Worm (Caenorhabditis elegans) whole organism, early embryonic: ENCODE measurements around the gene C34C6.3.

ENCODE experiments used
- ama-1 ChIP-seq: fragments of 150-350 bp; optimal IDR thresholded peaks from 2 replicates; lab custom pipeline; 2014
- ceh-13 ChIP-seq: fragments of 200-800 bp; sonication (Bioruptor generic); optimal IDR thresholded peaks from 2 replicates; lab custom pipeline; 2018; ENCODE audit warnings: mild to moderate bottlenecking, missing genetic modification characterization, missing compliant biosample characterization
- ets-7 ChIP-seq: sonication (generic microtip); optimal IDR thresholded peaks from 2 replicates; lab custom pipeline; 2016; ENCODE audit warnings: missing genotype, missing genetic modification characterization, missing compliant biosample characterization
- flt-1 ChIP-seq: fragments of 200-800 bp; sonication (Bioruptor generic); IDR thresholded peaks from 2 replicates; pipeline ENCODE4 v1.3.6; 2022; ENCODE audit warnings: missing genetic modification characterization, missing compliant biosample characterization
- pes-1 ChIP-seq: fragments of 200-800 bp; sonication (Bioruptor generic); IDR thresholded peaks from 2 replicates; pipeline ENCODE4 v1.3.6; 2022; ENCODE audit warnings: missing genetic modification reagents, missing genetic modification characterization, missing compliant biosample characterization
- scrt-1 ChIP-seq: fragments of 200-800 bp; sonication (Bioruptor generic); IDR thresholded peaks from 2 replicates; pipeline ENCODE4 v1.3.6; 2022; ENCODE audit warnings: missing genetic modification characterization, missing compliant biosample characterization

ce11 chrII:8698828-8699227, 7.1 kb downstream of the C34C6.3 start, which contains the start of gene chdh-1:
- TF ChIP-seq ama-1 (lab: Kevin White, UChicago) (no peak), pes-1 (GFP tag; lab: Robert Waterston, UW) (no peak), scrt-1 (no peak), ceh-13 (no peak), ets-7 (tag; lab: Kevin White, UChicago) (no peak), flt-1 (GFP tag; lab: Robert Waterston, UW) (no peak)
